Fruit fly (Drosophila melanogaster): ENCODE results near the gene CG2145.

dm6 chrX:10886418-10886817 is 40.8 kb upstream of the CG2145 start:
- TF ChIP-seq pan (optimal IDR thresholded peaks at IDR 0.05): no peak
- TF ChIP-seq psq (optimal IDR thresholded peaks at IDR 0.05): no peak

Data from whole organism.